Fruit fly (Drosophila melanogaster) whole organism, embryonic: Measurements from ENCODE around the gene CG5968.

Source experiments
- Atf-2 ChIP-seq: fragments of 200-800 bp; sonication (Bioruptor generic); optimal IDR thresholded peaks from 2 replicates; lab custom pipeline; 2016; ENCODE audit warnings: missing biosample characterization, missing genetic modification characterization
- BtbVII ChIP-seq: fragments of 200-800 bp; sonication (Bioruptor generic); optimal IDR thresholded peaks from 3 replicates; lab custom pipeline; 2017; ENCODE audit warnings: missing biosample characterization, mild to moderate bottlenecking, missing genetic modification characterization
- CG10147 ChIP-seq: fragments of 200-800 bp; sonication (Bioruptor generic); optimal IDR thresholded peaks from 2 replicates; lab custom pipeline; 2019; ENCODE audit warnings: missing biosample characterization, mild to moderate bottlenecking, missing genetic modification characterization, moderate library complexity
- CG10274 ChIP-seq: fragments of 200-800 bp; sonication (Bioruptor generic); optimal IDR thresholded peaks from 3 replicates; lab custom pipeline; 2017; ENCODE audit warnings: missing biosample characterization, mild to moderate bottlenecking, missing genetic modification characterization
- CG11398 ChIP-seq: fragments of 200-800 bp; sonication (Bioruptor generic); optimal IDR thresholded peaks from 2 replicates; lab custom pipeline; 2016; ENCODE audit warnings: missing biosample characterization, missing genetic modification characterization
- CG12744 ChIP-seq: fragments of 200-800 bp; sonication (Bioruptor generic); optimal IDR thresholded peaks from 2 replicates; lab custom pipeline; 2016; ENCODE audit warnings: missing biosample characterization, missing genetic modification characterization
- CG13287 ChIP-seq: fragments of 200-800 bp; sonication (Bioruptor generic); IDR thresholded peaks from 2 replicates; pipeline ENCODE4 v1.3.6; 2022; ENCODE audit warnings: missing biosample characterization, missing genetic modification characterization; ENCODE audit not compliant: partially characterized antibody
- CG13624 ChIP-seq: fragments of 200-800 bp; sonication (Bioruptor generic); optimal IDR thresholded peaks from 2 replicates; lab custom pipeline; 2016; ENCODE audit warnings: missing biosample characterization, missing genetic modification characterization
- CG1529 ChIP-seq: fragments of 200-800 bp; sonication (Bioruptor generic); optimal IDR thresholded peaks from 3 replicates; lab custom pipeline; 2018; ENCODE audit warnings: missing biosample characterization, missing genetic modification characterization
- CG15696 ChIP-seq: fragments of 200-800 bp; sonication (Bioruptor generic); optimal IDR thresholded peaks from 2 replicates; lab custom pipeline; 2019; ENCODE audit warnings: missing biosample characterization, mild to moderate bottlenecking, missing genetic modification characterization, moderate library complexity
- CG18476 ChIP-seq: fragments of 200-800 bp; sonication (Bioruptor generic); optimal IDR thresholded peaks from 2 replicates; lab custom pipeline; 2016; ENCODE audit warnings: missing biosample characterization, mild to moderate bottlenecking, missing genetic modification characterization
- CG2875 ChIP-seq: fragments of 200-800 bp; sonication (Bioruptor generic); optimal IDR thresholded peaks from 2 replicates; lab custom pipeline; 2017; ENCODE audit warnings: missing biosample characterization, mild to moderate bottlenecking, missing genetic modification characterization, missing genetic modification reagents
- CG32772 ChIP-seq: fragments of 200-800 bp; sonication (Bioruptor generic); IDR thresholded peaks from 2 replicates; pipeline ENCODE4 v1.3.6; 2022; ENCODE audit warnings: missing biosample characterization, missing genetic modification characterization
- CG3407 ChIP-seq: fragments of 200-800 bp; sonication (Bioruptor generic); optimal IDR thresholded peaks from 2 replicates; lab custom pipeline; 2018; ENCODE audit warnings: missing biosample characterization, mild to moderate bottlenecking, missing genetic modification characterization
- CG7556 ChIP-seq: fragments of 200-800 bp; sonication (Bioruptor generic); optimal IDR thresholded peaks from 2 replicates; lab custom pipeline; 2017; ENCODE audit warnings: missing biosample characterization, mild to moderate bottlenecking, missing genetic modification characterization
- CG7987 ChIP-seq: fragments of 200-800 bp; sonication (Bioruptor generic); optimal IDR thresholded peaks from 2 replicates; lab custom pipeline; 2018; ENCODE audit warnings: missing biosample characterization, mild to moderate bottlenecking, missing genetic modification characterization, moderate library complexity
- CG8359 ChIP-seq: fragments of 200-800 bp; sonication (Bioruptor generic); optimal IDR thresholded peaks from 2 replicates; lab custom pipeline; 2017; ENCODE audit warnings: missing biosample characterization, mild to moderate bottlenecking, missing genetic modification characterization, borderline replicate concordance
- CG9437 ChIP-seq: fragments of 200-800 bp; sonication (Bioruptor generic); optimal IDR thresholded peaks from 2 replicates; lab custom pipeline; 2018; ENCODE audit warnings: missing biosample characterization, mild to moderate bottlenecking, missing genetic modification characterization
- CG9932 ChIP-seq: fragments of 200-800 bp; sonication (Bioruptor generic); IDR thresholded peaks from 2 replicates; pipeline ENCODE4 v1.3.6; 2022; ENCODE audit warnings: missing biosample characterization, missing genetic modification characterization
- Chrac-16 ChIP-seq: fragments of 200-800 bp; sonication (Bioruptor generic); optimal IDR thresholded peaks from 3 replicates; lab custom pipeline; 2016; ENCODE audit warnings: missing biosample characterization, missing genetic modification characterization
- Dref ChIP-seq: fragments of 200-800 bp; sonication (Bioruptor generic); IDR thresholded peaks from 2 replicates; pipeline ENCODE4 v1.3.6; 2022; ENCODE audit warnings: missing biosample characterization, missing genetic modification characterization
- HLH54F ChIP-seq: fragments of 200-800 bp; sonication (Bioruptor generic); optimal IDR thresholded peaks from 3 replicates; lab custom pipeline; 2016; ENCODE audit warnings: missing biosample characterization, missing genetic modification characterization
- HmgD ChIP-seq: fragments of 200-800 bp; sonication (Bioruptor generic); optimal IDR thresholded peaks from 3 replicates; lab custom pipeline; 2016; ENCODE audit warnings: missing biosample characterization, missing genetic modification characterization
- HmgZ ChIP-seq: fragments of 200-800 bp; sonication (Bioruptor generic); optimal IDR thresholded peaks from 2 replicates; lab custom pipeline; 2018; ENCODE audit warnings: missing biosample characterization, mild to moderate bottlenecking, missing genetic modification characterization
- Hmr ChIP-seq: fragments of 200-800 bp; sonication (Bioruptor generic); optimal IDR thresholded peaks from 3 replicates; lab custom pipeline; 2017; ENCODE audit warnings: mild to moderate bottlenecking, missing biosample characterization, missing genetic modification reagents, missing genetic modification characterization
- Hr78 ChIP-seq, 2 experiments: fragments of 200-800 bp in 1 of 2; fragments of >200 bp in 1 of 2; sonication (Bioruptor generic) in 1 of 2; optimal IDR thresholded peaks; 2 replicates each; lab custom pipeline; 2017 to 2019; ENCODE audit warnings: missing biosample characterization in 2 of 2, missing genetic modification characterization in 2 of 2, mild to moderate bottlenecking in 1 of 2, moderate library complexity in 1 of 2
- Jarid2 ChIP-seq: fragments of 200-800 bp; sonication (Bioruptor generic); optimal IDR thresholded peaks from 3 replicates; lab custom pipeline; 2017; ENCODE audit warnings: mild to moderate bottlenecking, missing biosample characterization, missing genetic modification reagents, missing genetic modification characterization
- MESR4 ChIP-seq: fragments of 200-800 bp; sonication (Bioruptor generic); optimal IDR thresholded peaks from 2 replicates; lab custom pipeline; 2018; ENCODE audit warnings: missing biosample characterization, mild to moderate bottlenecking, missing genetic modification characterization, moderate library complexity
- NfI ChIP-seq: fragments of 200-800 bp; sonication (Bioruptor generic); optimal IDR thresholded peaks from 3 replicates; lab custom pipeline; 2018; ENCODE audit warnings: missing biosample characterization, mild to moderate bottlenecking, missing genetic modification characterization, moderate library complexity
- Pdp1 ChIP-seq, 2 experiments: fragments of 200-800 bp; sonication (Bioruptor generic); optimal IDR thresholded peaks; 3 replicates each; lab custom pipeline; 2016; ENCODE audit warnings: missing biosample characterization in 2 of 2, missing genetic modification characterization in 2 of 2, mild to moderate bottlenecking in 1 of 2, moderate library complexity in 1 of 2
- aop ChIP-seq: fragments of 200-800 bp; sonication (Bioruptor generic); IDR thresholded peaks from 2 replicates; pipeline ENCODE4 v1.3.6; 2022; ENCODE audit warnings: missing biosample characterization, missing genetic modification characterization
- ap ChIP-seq: fragments of 200-800 bp; sonication (Bioruptor generic); IDR thresholded peaks from 2 replicates; pipeline ENCODE4 v1.3.6; 2022; ENCODE audit warnings: missing biosample characterization, missing genetic modification characterization
- bbx ChIP-seq: fragments of 200-800 bp; sonication (Bioruptor generic); IDR thresholded peaks from 2 replicates; pipeline ENCODE4 v1.3.6; 2022; ENCODE audit warnings: missing biosample characterization, missing genetic modification characterization; ENCODE audit not compliant: partially characterized antibody
- bigmax ChIP-seq: fragments of 200-800 bp; sonication (Bioruptor generic); optimal IDR thresholded peaks from 2 replicates; lab custom pipeline; 2018; ENCODE audit warnings: missing biosample characterization, mild to moderate bottlenecking, missing genetic modification characterization
- btn ChIP-seq: fragments of 200-800 bp; sonication (Bioruptor generic); optimal IDR thresholded peaks from 2 replicates; lab custom pipeline; 2016; ENCODE audit warnings: missing biosample characterization, missing genetic modification characterization
- cad ChIP-seq: fragments of >200 bp; optimal IDR thresholded peaks from 2 replicates; lab custom pipeline; 2017; ENCODE audit warnings: missing biosample characterization, missing genetic modification characterization
- corto ChIP-seq: fragments of 200-800 bp; sonication (Bioruptor generic); optimal IDR thresholded peaks from 2 replicates; lab custom pipeline; 2016; ENCODE audit warnings: missing biosample characterization, mild to moderate bottlenecking, missing genetic modification characterization, moderate library complexity
- crp ChIP-seq, 2 experiments: fragments of 200-800 bp; sonication (Bioruptor generic); optimal IDR thresholded peaks; 2 replicates in 1 of 2; 3 replicates in 1 of 2; lab custom pipeline; 2017; ENCODE audit warnings: missing biosample characterization in 2 of 2, missing genetic modification characterization in 2 of 2, mild to moderate bottlenecking in 1 of 2, moderate library complexity in 1 of 2
- dati ChIP-seq: fragments of 200-800 bp; sonication (Bioruptor generic); IDR thresholded peaks from 2 replicates; pipeline ENCODE4 v1.3.6; 2022; ENCODE audit warnings: missing biosample characterization, missing genetic modification characterization
- hb ChIP-seq: fragments of 200-800 bp; sonication (Bioruptor generic); IDR thresholded peaks from 3 replicates; pipeline ENCODE4 v1.3.6; 2022; ENCODE audit warnings: missing biosample characterization, missing genetic modification characterization; ENCODE audit not compliant: partially characterized antibody
- hkb ChIP-seq, 2 experiments: fragments of 200-800 bp in 1 of 2; fragments of >200 bp in 1 of 2; sonication (Bioruptor generic) in 1 of 2; IDR thresholded peaks in 1 of 2; optimal IDR thresholded peaks in 1 of 2; 2 replicates each; pipeline versions ENCODE4 v1.3.6 to Lab custom; 2017 to 2022; ENCODE audit warnings: missing biosample characterization in 1 of 2, missing genetic modification characterization in 1 of 2
- lola ChIP-seq, 3 experiments: fragments of >200 bp in 2 of 3; fragments of 200-800 bp in 1 of 3; sonication (Bioruptor generic) in 1 of 3; optimal IDR thresholded peaks; 2 replicates each; lab custom pipeline; 2017 to 2019; ENCODE audit warnings: missing biosample characterization in 3 of 3, missing genetic modification characterization in 3 of 3, mild to moderate bottlenecking in 1 of 3, moderate library complexity in 1 of 3
- p53 ChIP-seq: fragments of 200-800 bp; sonication (Bioruptor generic); optimal IDR thresholded peaks from 2 replicates; lab custom pipeline; 2016; ENCODE audit warnings: missing biosample characterization, missing genetic modification characterization
- salm ChIP-seq: fragments of 200-800 bp; sonication (Bioruptor generic); optimal IDR thresholded peaks from 2 replicates; lab custom pipeline; 2018; ENCODE audit warnings: missing biosample characterization, mild to moderate bottlenecking, missing genetic modification characterization
- sens ChIP-seq: fragments of 200-800 bp; sonication (Bioruptor generic); peaks from one replicate; lab custom pipeline; 2016; ENCODE audit warnings: missing biosample characterization, missing genetic modification characterization
- sr ChIP-seq: fragments of 200-800 bp; sonication (Bioruptor generic); IDR thresholded peaks from 3 replicates; pipeline ENCODE4 v1.3.6; 2022; ENCODE audit warnings: missing biosample characterization, missing genetic modification characterization
- trh ChIP-seq: fragments of 200-800 bp; sonication (Bioruptor generic); optimal IDR thresholded peaks from 2 replicates; lab custom pipeline; 2016; ENCODE audit warnings: missing biosample characterization, missing genetic modification characterization
- tx ChIP-seq: fragments of 200-800 bp; sonication (Bioruptor generic); optimal IDR thresholded peaks from 2 replicates; lab custom pipeline; 2016; ENCODE audit warnings: missing biosample characterization, missing genetic modification characterization
- unc-4 ChIP-seq: fragments of 200-800 bp; sonication (Bioruptor generic); IDR thresholded peaks from 2 replicates; pipeline ENCODE4 v1.3.6; 2022; ENCODE audit warnings: missing biosample characterization, missing genetic modification characterization; ENCODE audit not compliant: partially characterized antibody
- yki ChIP-seq: fragments of >200 bp; optimal IDR thresholded peaks from 3 replicates; lab custom pipeline; 2018

The CG5968 gene

DNA sequence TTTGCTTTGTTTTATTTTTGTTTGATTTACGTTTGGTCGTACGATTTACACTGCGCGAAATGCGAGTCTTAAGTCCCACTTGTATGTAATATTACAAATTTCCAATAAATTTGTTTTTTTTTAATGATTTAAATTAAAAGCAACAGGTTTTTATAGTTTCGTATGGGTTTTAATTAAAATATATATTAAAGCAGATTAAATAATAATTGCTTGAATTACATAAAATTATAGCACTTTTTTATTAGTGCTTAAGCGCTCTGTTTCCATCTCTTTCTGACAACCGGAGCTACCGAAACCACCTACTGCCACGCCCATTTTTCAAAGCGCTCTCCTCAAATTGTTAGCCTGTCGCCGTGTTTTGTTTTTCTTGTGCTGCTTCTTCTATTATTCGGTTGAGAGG is 8.0 kb downstream of the CG5968 start (continued):
- no peak for TF ChIP-seq corto (GFP tag; lab: Kevin White, UChicago)
- no peak for TF ChIP-seq CG9437 (GFP tag; lab: Kevin White, UChicago)
- no peak for TF ChIP-seq cad (GFP tag; lab: Kevin White, UChicago)
- TF ChIP-seq tx (GFP tag; lab: Kevin White, UChicago) = no peak
- no peak for TF ChIP-seq CG3407 (GFP tag; lab: Kevin White, UChicago)
- TF ChIP-seq CG32772 (GFP tag; lab: Robert Waterston, UW) = no peak
- peak in 1 of 2 experiments; percentile 11 for TF ChIP-seq Pdp1 (GFP tag; optimal IDR thresholded peaks at IDR 0.05; lab: Kevin White, UChicago)
- TF ChIP-seq MESR4 (GFP tag; lab: Kevin White, UChicago) = no peak
- no peak for TF ChIP-seq Atf-2 (GFP tag; lab: Kevin White, UChicago)
- no peak for TF ChIP-seq aop (GFP tag; lab: Robert Waterston, UW)
- no peak for TF ChIP-seq dati
- TF ChIP-seq hb = no peak
- TF ChIP-seq CG15696 (tag; lab: Kevin White, UChicago) = peak; percentile 12
- TF ChIP-seq CG10274 (GFP tag; lab: Kevin White, UChicago) = no peak
- TF ChIP-seq Jarid2 (GFP tag; lab: Kevin White, UChicago) = no peak
- no peak for TF ChIP-seq NfI (GFP tag; lab: Kevin White, UChicago)
- no peak for TF ChIP-seq CG13287
- no peak for TF ChIP-seq p53 (GFP tag; lab: Kevin White, UChicago)
- no peak for TF ChIP-seq CG1529 (GFP tag; lab: Kevin White, UChicago)
- no peak for TF ChIP-seq CG2875 (GFP tag; lab: Kevin White, UChicago)
- no peak for TF ChIP-seq bbx (GFP tag; lab: Robert Waterston, UW)
- TF ChIP-seq lola (GFP tag; optimal IDR thresholded peaks at IDR 0.05; lab: Kevin White, UChicago) = no peak
- no peak for TF ChIP-seq yki (lab: Kevin White, UChicago)
- peak; percentile 80 for TF ChIP-seq sens (GFP tag; lab: Kevin White, UChicago)
- no peak for TF ChIP-seq btn
- no peak for TF ChIP-seq BtbVII (GFP tag; lab: Kevin White, UChicago)
- peak; percentile 46 for TF ChIP-seq Hmr
- TF ChIP-seq Chrac-16 = no peak
- peak; percentile 3 for TF ChIP-seq CG10147 (GFP tag; lab: Kevin White, UChicago)
- no peak for TF ChIP-seq HmgD (GFP tag; lab: Kevin White, UChicago)
- TF ChIP-seq CG8359 = no peak
- TF ChIP-seq CG13624 = no peak
- TF ChIP-seq CG9932 (GFP tag; lab: Robert Waterston, UW) = peak; percentile 43
- TF ChIP-seq sr (GFP tag; lab: Robert Waterston, UW) = no peak
- no peak for TF ChIP-seq crp (GFP tag; optimal IDR thresholded peaks at IDR 0.05; lab: Kevin White, UChicago)
- no peak for TF ChIP-seq trh (GFP tag; lab: Kevin White, UChicago)
- no peak for TF ChIP-seq HmgZ
- TF ChIP-seq unc-4 = no peak
- no peak for TF ChIP-seq CG7987 (GFP tag; lab: Kevin White, UChicago)
- no peak for TF ChIP-seq Hr78 (GFP tag; optimal IDR thresholded peaks at IDR 0.05; lab: Kevin White, UChicago)
- TF ChIP-seq bigmax = no peak
- TF ChIP-seq hkb (optimal IDR thresholded peaks at IDR 0.05; lab: Kevin White, UChicago) = no peak
- peak; percentile 25; the same call in 1 of the 2 replicates for TF ChIP-seq hkb (GFP tag; IDR thresholded peaks at IDR 0.05; lab: Robert Waterston, UW)
- no peak for TF ChIP-seq CG11398 (GFP tag; lab: Kevin White, UChicago)
- TF ChIP-seq salm (tag; lab: Kevin White, UChicago) = no peak
- TF ChIP-seq CG12744 (GFP tag; lab: Kevin White, UChicago) = no peak
- TF ChIP-seq ap (GFP tag; lab: Robert Waterston, UW) = no peak
- peak; percentile 28 for TF ChIP-seq CG7556 (GFP tag; lab: Kevin White, UChicago)
- no peak for TF ChIP-seq CG18476 (GFP tag; lab: Kevin White, UChicago)
- TF ChIP-seq Dref (GFP tag; lab: Robert Waterston, UW) = no peak
- TF ChIP-seq HLH54F = no peak
